Worm (Caenorhabditis elegans) whole organism, L4 larva: ENCODE results near the gene C29E4.11.

ENCODE experiments used
- F10B5.3 ChIP-seq: sonication (generic microtip); optimal IDR thresholded peaks from 2 replicates; lab custom pipeline; 2016; ENCODE audit warnings: mild to moderate bottlenecking, missing genetic modification characterization, missing compliant biosample characterization
- F26F4.8 ChIP-seq: fragments of 200-800 bp; sonication (Bioruptor generic); conservative IDR thresholded peaks from 2 replicates; pipeline ENCODE4 v1.3.6; 2022; ENCODE audit warnings: missing genetic modification characterization, missing compliant biosample characterization
- F49E8.2 ChIP-seq: sonication (generic microtip); optimal IDR thresholded peaks from 2 replicates; lab custom pipeline; 2016; ENCODE audit warnings: missing compliant biosample characterization, mild to moderate bottlenecking, missing genetic modification characterization, borderline replicate concordance
- T26A8.4 ChIP-seq: fragments of 200-800 bp; sonication (Bioruptor generic); IDR thresholded peaks from 2 replicates; pipeline ENCODE4 v1.3.6; 2022; ENCODE audit warnings: missing genetic modification characterization, missing compliant biosample characterization
- Y5F2A.4 ChIP-seq: fragments of 200-800 bp; sonication (Bioruptor generic); optimal IDR thresholded peaks from 2 replicates; lab custom pipeline; 2018; ENCODE audit warnings: mild to moderate bottlenecking, missing genetic modification characterization, missing compliant biosample characterization
- Y75B8A.6 ChIP-seq: fragments of 200-800 bp; sonication (Bioruptor generic); IDR thresholded peaks from 2 replicates; pipeline ENCODE4 v1.3.6; 2022; ENCODE audit warnings: missing genetic modification reagents, missing genetic modification characterization, missing compliant biosample characterization
- aha-1 ChIP-seq: fragments of 150-350 bp; peaks from one replicate; lab custom pipeline; 2014; ENCODE audit warnings: missing biosample characterization, missing genetic modification characterization
- ceh-28 ChIP-seq: fragments of 150-350 bp; optimal IDR thresholded peaks from 2 replicates; lab custom pipeline; 2014; ENCODE audit warnings: missing biosample characterization, missing genetic modification reagents, missing genetic modification characterization
- ceh-32 ChIP-seq: sonication (generic microtip); optimal IDR thresholded peaks from 2 replicates; lab custom pipeline; 2016; ENCODE audit warnings: mild to moderate bottlenecking, missing genetic modification characterization, missing compliant biosample characterization; ENCODE audit not compliant: poor library complexity
- daf-8 ChIP-seq: fragments of 200-800 bp; sonication (Bioruptor generic); IDR thresholded peaks from 2 replicates; pipeline ENCODE4 v1.3.6; 2022; ENCODE audit warnings: missing genetic modification characterization, missing compliant biosample characterization
- dmd-8 ChIP-seq: fragments of 200-800 bp; sonication (Bioruptor generic); IDR thresholded peaks from 2 replicates; pipeline ENCODE4 v1.3.6; 2022; ENCODE audit warnings: missing genetic modification characterization, missing compliant biosample characterization
- dve-1 ChIP-seq: sonication (generic microtip); optimal IDR thresholded peaks from 2 replicates; lab custom pipeline; 2017; ENCODE audit warnings: antibody characterized with exemption, mild to moderate bottlenecking, missing genetic modification characterization, missing compliant biosample characterization; ENCODE audit not compliant: insufficient read depth
- egl-43 ChIP-seq: fragments of 200-800 bp; sonication (Bioruptor generic); IDR thresholded peaks from 2 replicates; pipeline ENCODE4 v1.3.6; 2022; ENCODE audit warnings: missing genetic modification reagents, missing genetic modification characterization, missing compliant biosample characterization
- fos-1 ChIP-seq: fragments of 150-350 bp; optimal IDR thresholded peaks from 2 replicates; lab custom pipeline; 2014; ENCODE audit warnings: missing biosample characterization, missing genetic modification characterization
- gei-8 ChIP-seq: fragments of 200-800 bp; sonication (Bioruptor generic); optimal IDR thresholded peaks from 2 replicates; lab custom pipeline; 2018; ENCODE audit warnings: mild to moderate bottlenecking, missing genetic modification characterization, missing compliant biosample characterization
- hlh-11 ChIP-seq: fragments of 200-800 bp; sonication (Bioruptor generic); optimal IDR thresholded peaks from 2 replicates; lab custom pipeline; 2018; ENCODE audit warnings: mild to moderate bottlenecking, missing genetic modification characterization, missing compliant biosample characterization
- hlh-30 ChIP-seq: sonication (generic microtip); optimal IDR thresholded peaks from 2 replicates; lab custom pipeline; 2017; ENCODE audit warnings: antibody characterized with exemption, mild to moderate bottlenecking, missing genetic modification characterization, missing compliant biosample characterization; ENCODE audit not compliant: insufficient read depth
- lin-1 ChIP-seq: fragments of 200-800 bp; sonication (Bioruptor generic); IDR thresholded peaks from 2 replicates; pipeline ENCODE4 v1.3.6; 2022; ENCODE audit warnings: missing genetic modification reagents, missing genetic modification characterization, missing compliant biosample characterization
- lin-13 ChIP-seq: fragments of 150-350 bp; optimal IDR thresholded peaks from 2 replicates; lab custom pipeline; 2014; ENCODE audit warnings: missing biosample characterization, missing genetic modification reagents, missing genetic modification characterization
- lin-29 ChIP-seq: fragments of 200-800 bp; sonication (Bioruptor generic); IDR thresholded peaks from 2 replicates; pipeline ENCODE4 v1.3.6; 2022; ENCODE audit warnings: missing genetic modification reagents, missing genetic modification characterization, missing compliant biosample characterization
- lin-38 ChIP-seq: fragments of 200-800 bp; sonication (Bioruptor generic); IDR thresholded peaks from 2 replicates; pipeline ENCODE4 v1.3.6; 2022; ENCODE audit warnings: missing genetic modification reagents, missing genetic modification characterization, missing compliant biosample characterization
- lin-39 ChIP-seq: fragments of 150-350 bp; optimal IDR thresholded peaks from 2 replicates; lab custom pipeline; 2014; ENCODE audit warnings: missing biosample characterization, missing genetic modification reagents, missing genetic modification characterization
- lir-3 ChIP-seq: sonication (generic microtip); optimal IDR thresholded peaks from 2 replicates; lab custom pipeline; 2016; ENCODE audit warnings: mild to moderate bottlenecking, missing genetic modification characterization, missing compliant biosample characterization
- lsy-2 ChIP-seq, 2 experiments: fragments of 150-350 bp in 1 of 2; sonication (generic microtip) in 1 of 2; optimal IDR thresholded peaks; 2 replicates each; lab custom pipeline; 2014 to 2017; ENCODE audit warnings: missing biosample characterization in 2 of 2, missing genetic modification characterization in 2 of 2
- nhr-11 ChIP-seq: fragments of 150-350 bp; optimal IDR thresholded peaks from 2 replicates; lab custom pipeline; 2014; ENCODE audit warnings: missing biosample characterization, missing genetic modification characterization
- nhr-28 ChIP-seq: fragments of 150-350 bp; optimal IDR thresholded peaks from 2 replicates; lab custom pipeline; 2014; ENCODE audit warnings: missing biosample characterization, missing genetic modification characterization
- nhr-77 ChIP-seq: fragments of 150-350 bp; optimal IDR thresholded peaks from 2 replicates; lab custom pipeline; 2014; ENCODE audit warnings: missing biosample characterization, missing genetic modification characterization
- php-3 ChIP-seq: fragments of 200-800 bp; sonication (Bioruptor generic); IDR thresholded peaks from 2 replicates; pipeline ENCODE4 v1.3.6; 2022; ENCODE audit warnings: missing genetic modification reagents, missing genetic modification characterization, missing compliant biosample characterization
- saeg-2 ChIP-seq: fragments of 200-800 bp; sonication (Bioruptor generic); IDR thresholded peaks from 2 replicates; pipeline ENCODE4 v1.3.6; 2022; ENCODE audit warnings: missing genetic modification reagents, missing genetic modification characterization, missing compliant biosample characterization
- set-16 ChIP-seq: fragments of 200-800 bp; sonication (Bioruptor generic); IDR thresholded peaks from 2 replicates; pipeline ENCODE4 v1.3.6; 2022; ENCODE audit warnings: missing genetic modification reagents, missing genetic modification characterization, missing compliant biosample characterization
- skn-1 ChIP-seq: fragments of 150-350 bp; optimal IDR thresholded peaks from 2 replicates; lab custom pipeline; 2014; ENCODE audit warnings: missing biosample characterization, missing genetic modification characterization
- snpc-4 ChIP-seq: fragments of 150-350 bp; optimal IDR thresholded peaks from 2 replicates; lab custom pipeline; 2014; ENCODE audit warnings: missing biosample characterization, missing genetic modification characterization
- unc-130 ChIP-seq: sonication (generic microtip); optimal IDR thresholded peaks from 2 replicates; lab custom pipeline; 2016; ENCODE audit warnings: missing genetic modification reagents, missing genetic modification characterization, missing compliant biosample characterization
- vab-7 ChIP-seq: fragments of 200-800 bp; sonication (Bioruptor generic); IDR thresholded peaks from 2 replicates; pipeline ENCODE4 v1.3.6; 2022; ENCODE audit warnings: missing genetic modification reagents, missing genetic modification characterization, missing compliant biosample characterization
- zip-11 ChIP-seq: fragments of 200-800 bp; sonication (Bioruptor generic); IDR thresholded peaks from 2 replicates; pipeline ENCODE4 v1.3.6; 2022; ENCODE audit warnings: missing genetic modification characterization, missing compliant biosample characterization

Gene C29E4.11

ce11 chrIII:7958085-7958484 lies at the start of gene C29E4.11:
Gene C29E4.11 (minus strand): TSS chrIII:7958114.
- peak; percentile 15 for TF ChIP-seq dve-1
- no peak for TF ChIP-seq lin-39
- TF ChIP-seq hlh-30 (tag; lab: Kevin White, UChicago) = peak; percentile 5
- TF ChIP-seq lsy-2 (tag; optimal IDR thresholded peaks at IDR 0.05; lab: Kevin White, UChicago) = peak in 1 of 2 experiments; percentile 41
- no peak for TF ChIP-seq F49E8.2 (tag; lab: Kevin White, UChicago)
- no peak for TF ChIP-seq fos-1 (tag; lab: Kevin White, UChicago)
- TF ChIP-seq hlh-11 (tag; lab: Kevin White, UChicago) = no peak
- no peak for TF ChIP-seq zip-11 (GFP tag; lab: Robert Waterston, UW)

ce11 chrIII:8004091-8004490 lies 46.2 kb upstream of the C29E4.11 start, which contains the start of gene C06G4.6:
Gene C06G4.6 (plus strand): TSS chrIII:8004391.
- no peak for TF ChIP-seq php-3
- TF ChIP-seq aha-1 (tag; lab: Kevin White, UChicago) = peak; percentile 29
- no peak for TF ChIP-seq lin-1

DNA sequence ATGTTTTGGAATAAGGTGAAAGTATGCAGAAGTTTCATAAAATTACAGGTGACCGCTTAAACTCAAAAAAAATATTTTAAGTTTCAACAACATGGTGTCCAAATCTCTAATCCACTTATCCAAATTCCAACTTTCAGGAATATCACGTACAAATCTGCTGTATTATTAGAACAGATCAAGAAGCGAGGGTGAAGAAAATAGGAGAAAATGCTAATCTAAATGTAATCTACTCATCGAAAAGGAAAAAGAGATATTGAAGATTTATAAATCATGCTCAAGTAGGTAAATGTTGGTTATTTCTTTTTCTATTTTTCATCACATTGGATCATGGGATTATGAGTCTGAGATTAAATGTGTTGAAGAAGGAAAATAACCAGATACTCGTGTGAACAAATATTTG lies 43.6 kb upstream of the C29E4.11 start:
- TF ChIP-seq aha-1 (tag; lab: Kevin White, UChicago) = peak; percentile 67
- no peak for TF ChIP-seq Y75B8A.6 (GFP tag; lab: Robert Waterston, UW)
- TF ChIP-seq dve-1 = no peak

ce11 chrIII:7997447-7998046 lies 39.6 kb upstream of the C29E4.11 start:
- TF ChIP-seq lin-13 (GFP tag; lab: Kevin White, UChicago) = no peak
- TF ChIP-seq dmd-8 (GFP tag; lab: Robert Waterston, UW) = no peak
- no peak for TF ChIP-seq snpc-4 (tag; lab: Kevin White, UChicago)
- TF ChIP-seq lin-39 = no peak
- no peak for TF ChIP-seq nhr-11
- no peak for TF ChIP-seq nhr-28
- no peak for TF ChIP-seq hlh-11 (tag; lab: Kevin White, UChicago)
- no peak for TF ChIP-seq ceh-32
- TF ChIP-seq zip-11 (GFP tag; lab: Robert Waterston, UW) = no peak
- no peak for TF ChIP-seq set-16 (GFP tag; lab: Robert Waterston, UW)

DNA sequence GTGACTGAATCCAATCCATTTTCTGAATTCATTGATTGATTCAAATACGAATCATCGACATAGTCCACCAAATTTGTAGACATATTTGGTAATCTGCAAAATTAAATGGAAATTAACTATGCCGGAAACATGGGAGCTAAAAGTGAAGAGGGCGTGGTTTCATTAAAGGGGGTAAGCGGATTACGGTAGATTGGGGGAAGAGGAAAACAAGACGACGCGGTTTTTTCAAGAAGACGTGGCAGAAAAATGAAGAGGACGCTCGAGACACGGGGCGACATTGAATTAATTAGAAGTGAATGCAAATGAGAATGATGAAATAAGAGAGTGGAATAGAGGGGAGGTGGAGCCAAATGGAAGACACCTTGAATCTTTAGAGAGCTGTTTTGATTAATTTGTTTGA lies 38.4 kb upstream of the C29E4.11 start, which contains the start of gene npr-17:
TSS of gene npr-17 (minus strand) at position 101 of the 400 bp plus-strand sequence.
- peak; percentile 50 for TF ChIP-seq aha-1 (tag; lab: Kevin White, UChicago)
- no peak for TF ChIP-seq lir-3 (tag; lab: Kevin White, UChicago)

- no peak for TF ChIP-seq nhr-77 (tag; lab: Kevin White, UChicago)
- no peak for TF ChIP-seq gei-8 (GFP tag; lab: Kevin White, UChicago)
- no peak for TF ChIP-seq hlh-30 (tag; lab: Kevin White, UChicago)
- TF ChIP-seq daf-8 (GFP tag; lab: Robert Waterston, UW) = no peak
- TF ChIP-seq saeg-2 (GFP tag; lab: Robert Waterston, UW) = no peak
- no peak for TF ChIP-seq lin-29
- no peak for TF ChIP-seq F26F4.8 (GFP tag; lab: Robert Waterston, UW)
- no peak for TF ChIP-seq lin-39
- no peak for TF ChIP-seq egl-43 (GFP tag; lab: Robert Waterston, UW)
- TF ChIP-seq skn-1 (tag; lab: Kevin White, UChicago) = no peak
- TF ChIP-seq T26A8.4 (GFP tag; lab: Robert Waterston, UW) = no peak
- TF ChIP-seq F10B5.3 (tag; lab: Kevin White, UChicago) = no peak
- TF ChIP-seq unc-130 (GFP tag; lab: Kevin White, UChicago) = no peak
- TF ChIP-seq vab-7 (GFP tag; lab: Robert Waterston, UW) = no peak
- TF ChIP-seq ceh-28 (tag; lab: Kevin White, UChicago) = no peak
- no peak for TF ChIP-seq F49E8.2 (tag; lab: Kevin White, UChicago)
- TF ChIP-seq lin-38 (GFP tag; lab: Robert Waterston, UW) = no peak
- TF ChIP-seq Y5F2A.4 (GFP tag; lab: Kevin White, UChicago) = no peak
- no peak for TF ChIP-seq hlh-11 (tag; lab: Kevin White, UChicago)
These were observed 28.8 kb upstream of the C29E4.11 start, which contains the start of gene hrpk-2 for ce11 chrIII:7986585-7987171. Gene hrpk-2 (plus strand): TSS chrIII:7987121.
